Worm (Caenorhabditis elegans) whole organism, late embryonic: ENCODE measurements around the gene D1025.1.

Experiments
- F13H6.1 ChIP-seq: sonication (generic microtip); optimal IDR thresholded peaks from 2 replicates; lab custom pipeline; 2016; ENCODE audit warnings: missing genetic modification characterization, missing compliant biosample characterization
- K02D7.2 ChIP-seq: sonication (generic microtip); optimal IDR thresholded peaks from 2 replicates; lab custom pipeline; 2017; ENCODE audit warnings: mild to moderate bottlenecking, missing genetic modification characterization, missing compliant biosample characterization
- Y22D7AL.16 ChIP-seq: sonication (generic microtip); optimal IDR thresholded peaks from 2 replicates; lab custom pipeline; 2016; ENCODE audit warnings: missing genetic modification characterization, missing compliant biosample characterization
- ama-1 ChIP-seq: fragments of 150-350 bp; optimal IDR thresholded peaks from 2 replicates; lab custom pipeline; 2014
- ceh-14 ChIP-seq: sonication (generic microtip); optimal IDR thresholded peaks from 2 replicates; lab custom pipeline; 2016; ENCODE audit warnings: missing genotype, missing genetic modification characterization, missing compliant biosample characterization
- ceh-18 ChIP-seq: sonication (generic microtip); optimal IDR thresholded peaks from 2 replicates; lab custom pipeline; 2016; ENCODE audit warnings: missing genetic modification characterization, missing compliant biosample characterization
- ceh-2 ChIP-seq: sonication (generic microtip); optimal IDR thresholded peaks from 2 replicates; lab custom pipeline; 2016; ENCODE audit warnings: missing genotype, missing genetic modification characterization, missing compliant biosample characterization
- ceh-22 ChIP-seq: sonication (generic microtip); optimal IDR thresholded peaks from 2 replicates; lab custom pipeline; 2017; ENCODE audit warnings: missing biosample characterization, missing genetic modification characterization
- ceh-24 ChIP-seq: sonication (generic microtip); optimal IDR thresholded peaks from 2 replicates; lab custom pipeline; 2016; ENCODE audit warnings: mild to moderate bottlenecking, missing genetic modification characterization, missing compliant biosample characterization
- ceh-30 ChIP-seq: fragments of 150-350 bp; optimal IDR thresholded peaks from 2 replicates; lab custom pipeline; 2014; ENCODE audit warnings: missing biosample characterization, missing genetic modification characterization
- ceh-31 ChIP-seq: sonication (generic microtip); optimal IDR thresholded peaks from 2 replicates; lab custom pipeline; 2016; ENCODE audit warnings: missing genetic modification characterization, missing compliant biosample characterization
- ceh-6 ChIP-seq: fragments of 200-800 bp; sonication (Bioruptor generic); optimal IDR thresholded peaks from 2 replicates; lab custom pipeline; 2018; ENCODE audit warnings: mild to moderate bottlenecking, missing genetic modification characterization, missing compliant biosample characterization
- che-1 ChIP-seq: sonication (generic microtip); optimal IDR thresholded peaks from 2 replicates; lab custom pipeline; 2016; ENCODE audit warnings: mild to moderate bottlenecking, missing genetic modification characterization, missing compliant biosample characterization
- dve-1 ChIP-seq: sonication (generic microtip); optimal IDR thresholded peaks from 2 replicates; lab custom pipeline; 2017; ENCODE audit warnings: antibody characterized with exemption, mild to moderate bottlenecking, missing genetic modification characterization, missing compliant biosample characterization
- elt-2 ChIP-seq: sonication (generic microtip); optimal IDR thresholded peaks from 2 replicates; lab custom pipeline; 2016; ENCODE audit warnings: missing genetic modification reagents, missing genetic modification characterization, missing compliant biosample characterization
- ets-4 ChIP-seq: sonication (generic microtip); optimal IDR thresholded peaks from 2 replicates; lab custom pipeline; 2016; ENCODE audit warnings: missing genetic modification characterization, missing compliant biosample characterization
- eyg-1 ChIP-seq: sonication (generic microtip); optimal IDR thresholded peaks from 2 replicates; lab custom pipeline; 2016; ENCODE audit warnings: missing genotype, missing genetic modification characterization, missing compliant biosample characterization
- fkh-10 ChIP-seq: fragments of 150-350 bp; optimal IDR thresholded peaks from 2 replicates; lab custom pipeline; 2014; ENCODE audit warnings: missing biosample characterization, missing genetic modification reagents, missing genetic modification characterization
- fkh-6 ChIP-seq: sonication (generic microtip); optimal IDR thresholded peaks from 2 replicates; lab custom pipeline; 2016; ENCODE audit warnings: missing genetic modification characterization, missing compliant biosample characterization
- gmeb-2 ChIP-seq: sonication (generic microtip); optimal IDR thresholded peaks from 2 replicates; lab custom pipeline; 2016; ENCODE audit warnings: missing genetic modification characterization, inconsistent platforms, missing compliant biosample characterization
- hlh-13 ChIP-seq: fragments of 200-800 bp; sonication (Bioruptor generic); optimal IDR thresholded peaks from 2 replicates; lab custom pipeline; 2018; ENCODE audit warnings: mild to moderate bottlenecking, missing genetic modification characterization, missing compliant biosample characterization
- hlh-15 ChIP-seq: sonication (generic microtip); optimal IDR thresholded peaks from 2 replicates; lab custom pipeline; 2016; ENCODE audit warnings: missing genetic modification characterization, missing compliant biosample characterization
- hlh-30 ChIP-seq: sonication (generic microtip); optimal IDR thresholded peaks from 2 replicates; lab custom pipeline; 2017; ENCODE audit warnings: antibody characterized with exemption, missing genetic modification characterization, missing compliant biosample characterization; ENCODE audit not compliant: insufficient read depth
- hlh-8 ChIP-seq: sonication (generic microtip); optimal IDR thresholded peaks from 2 replicates; lab custom pipeline; 2016; ENCODE audit warnings: missing genotype, missing genetic modification characterization, missing compliant biosample characterization
- madf-2 ChIP-seq: sonication (generic microtip); optimal IDR thresholded peaks from 2 replicates; lab custom pipeline; 2017; ENCODE audit warnings: missing genetic modification characterization, missing compliant biosample characterization
- nhr-11 ChIP-seq: fragments of 150-350 bp; optimal IDR thresholded peaks from 2 replicates; lab custom pipeline; 2014; ENCODE audit warnings: missing biosample characterization, missing genetic modification characterization
- nhr-232 ChIP-seq: sonication (generic microtip); optimal IDR thresholded peaks from 2 replicates; lab custom pipeline; 2016; ENCODE audit warnings: missing genetic modification characterization, missing compliant biosample characterization
- npax-4 ChIP-seq: sonication (generic microtip); optimal IDR thresholded peaks from 2 replicates; lab custom pipeline; 2016; ENCODE audit warnings: missing genetic modification characterization, missing compliant biosample characterization
- odd-2 ChIP-seq: sonication (generic microtip); optimal IDR thresholded peaks from 2 replicates; lab custom pipeline; 2017; ENCODE audit warnings: antibody characterized with exemption, mild to moderate bottlenecking, missing genetic modification characterization, missing compliant biosample characterization
- pag-3 ChIP-seq: sonication (generic microtip); optimal IDR thresholded peaks from 2 replicates; lab custom pipeline; 2016; ENCODE audit warnings: missing compliant biosample characterization, missing genetic modification characterization, borderline replicate concordance
- pat-9 ChIP-seq: fragments of 200-800 bp; sonication (Bioruptor generic); optimal IDR thresholded peaks from 2 replicates; lab custom pipeline; 2018; ENCODE audit warnings: mild to moderate bottlenecking, missing genetic modification characterization, moderate library complexity, missing compliant biosample characterization
- pha-2 ChIP-seq: sonication (generic microtip); optimal IDR thresholded peaks from 2 replicates; lab custom pipeline; 2017; ENCODE audit warnings: mild to moderate bottlenecking, missing genetic modification characterization, missing compliant biosample characterization
- pha-4 ChIP-seq: fragments of 150-350 bp; optimal IDR thresholded peaks from 2 replicates; lab custom pipeline; 2018; ENCODE audit warnings: missing biosample characterization, missing genetic modification reagents, missing genetic modification characterization
- pqm-1 ChIP-seq: sonication (generic microtip); optimal IDR thresholded peaks from 2 replicates; lab custom pipeline; 2016; ENCODE audit warnings: missing genetic modification characterization, missing compliant biosample characterization
- pros-1 ChIP-seq: fragments of 150-350 bp; optimal IDR thresholded peaks from 2 replicates; lab custom pipeline; 2014; ENCODE audit warnings: missing biosample characterization, missing genetic modification reagents, missing genetic modification characterization
- ref-2 ChIP-seq: sonication (generic microtip); optimal IDR thresholded peaks from 2 replicates; lab custom pipeline; 2016; ENCODE audit warnings: missing genetic modification characterization, missing compliant biosample characterization
- rnt-1 ChIP-seq: sonication (generic microtip); optimal IDR thresholded peaks from 2 replicates; lab custom pipeline; 2016; ENCODE audit warnings: missing genetic modification characterization, missing compliant biosample characterization
- sdc-2 ChIP-seq: sonication (generic microtip); optimal IDR thresholded peaks from 2 replicates; lab custom pipeline; 2016; ENCODE audit warnings: missing genotype, missing genetic modification characterization, missing compliant biosample characterization
- sox-2 ChIP-seq: fragments of 200-800 bp; sonication (Bioruptor generic); IDR thresholded peaks from 2 replicates; pipeline ENCODE4 v1.3.6; 2022; ENCODE audit warnings: missing genetic modification reagents, missing genetic modification characterization, missing compliant biosample characterization
- sox-4 ChIP-seq: sonication (generic microtip); optimal IDR thresholded peaks from 2 replicates; lab custom pipeline; 2017; ENCODE audit warnings: mild to moderate bottlenecking, missing genetic modification characterization, inconsistent platforms, missing compliant biosample characterization
- syd-9 ChIP-seq: sonication (generic microtip); optimal IDR thresholded peaks from 2 replicates; lab custom pipeline; 2016; ENCODE audit warnings: mild to moderate bottlenecking, missing genetic modification characterization, moderate library complexity, missing compliant biosample characterization
- tbx-2 ChIP-seq: sonication (generic microtip); optimal IDR thresholded peaks from 2 replicates; lab custom pipeline; 2016; ENCODE audit warnings: missing genetic modification characterization, missing compliant biosample characterization
- ttx-3 ChIP-seq: sonication (generic microtip); optimal IDR thresholded peaks from 2 replicates; lab custom pipeline; 2016; ENCODE audit warnings: missing genetic modification reagents, missing genetic modification characterization, missing compliant biosample characterization
- unc-3 ChIP-seq, 2 experiments: fragments of 200-800 bp in 1 of 2; sonication (Bioruptor generic) in 1 of 2; sonication (generic microtip) in 1 of 2; conservative IDR thresholded peaks in 1 of 2; optimal IDR thresholded peaks in 1 of 2; 2 replicates each; pipeline versions ENCODE4 v1.3.6 to Lab custom; 2016 to 2022; ENCODE audit warnings: missing compliant biosample characterization in 2 of 2, missing genetic modification characterization in 2 of 2, missing genetic modification reagents in 1 of 2
- unc-55 ChIP-seq: sonication (generic microtip); optimal IDR thresholded peaks from 2 replicates; lab custom pipeline; 2017; ENCODE audit warnings: missing biosample characterization, missing genetic modification reagents, missing genetic modification characterization
- unc-86 ChIP-seq: sonication (generic microtip); optimal IDR thresholded peaks from 2 replicates; lab custom pipeline; 2016; ENCODE audit warnings: missing genetic modification characterization, missing compliant biosample characterization
- zip-5 ChIP-seq: sonication (generic microtip); optimal IDR thresholded peaks from 2 replicates; lab custom pipeline; 2016; ENCODE audit warnings: missing genetic modification characterization, missing compliant biosample characterization

D1025.1 gene

DNA sequence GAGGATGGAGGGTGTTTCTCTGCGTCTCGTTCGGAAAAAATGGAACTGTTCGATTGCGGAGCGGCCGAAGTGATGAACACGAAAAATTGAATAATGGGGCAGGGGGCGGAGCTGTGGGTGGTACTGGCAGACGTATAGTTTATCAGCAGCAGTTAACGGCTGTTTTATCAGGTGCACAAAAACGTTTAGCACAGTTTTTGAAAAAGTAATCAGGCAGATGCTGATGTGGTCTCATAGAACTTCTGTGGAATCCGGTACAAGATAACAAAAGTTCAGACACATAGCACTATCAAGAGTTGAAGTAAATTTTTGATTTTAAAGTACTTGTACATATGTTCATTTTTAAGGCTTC is 16.0 kb upstream of the D1025.1 start:
- TF ChIP-seq ref-2 (peak; percentile 33), ttx-3 (tag; lab: Kevin White, UChicago) (no peak), sox-2 (GFP tag; lab: Robert Waterston, UW) (no peak), unc-86 (tag; lab: Kevin White, UChicago) (no peak), elt-2 (peak; percentile 68)

ce11 chrX:14505578-14506353 is 14.8 kb upstream of the D1025.1 start:
- TF ChIP-seq ref-2 (peak; percentile 34), zip-5 (no peak), ceh-18 (tag; lab: Kevin White, UChicago) (peak; percentile 53), pha-2 (tag; lab: Kevin White, UChicago) (no peak), fkh-6 (tag; lab: Kevin White, UChicago) (no peak), ceh-2 (tag; lab: Kevin White, UChicago) (peak; percentile 8), pqm-1 (tag; lab: Kevin White, UChicago) (peak; percentile 14), nhr-11 (tag; lab: Kevin White, UChicago) (no peak), K02D7.2 (tag; lab: Kevin White, UChicago) (no peak), hlh-30 (tag; lab: Kevin White, UChicago) (no peak), ceh-14 (tag; lab: Kevin White, UChicago) (no peak), ceh-24 (tag; lab: Kevin White, UChicago) (no peak), rnt-1 (tag; lab: Kevin White, UChicago) (no peak), hlh-15 (tag; lab: Kevin White, UChicago) (no peak), che-1 (tag; lab: Kevin White, UChicago) (no peak), ceh-22 (no peak), fkh-10 (GFP tag; lab: Kevin White, UChicago) (no peak), dve-1 (peak; percentile 25), madf-2 (no peak), tbx-2 (tag; lab: Kevin White, UChicago) (peak; percentile 14), ets-4 (no peak), Y22D7AL.16 (tag; lab: Kevin White, UChicago) (no peak), ama-1 (lab: Kevin White, UChicago) (no peak), F13H6.1 (no peak), sdc-2 (tag; lab: Kevin White, UChicago) (peak; percentile 52), hlh-13 (GFP tag; lab: Kevin White, UChicago) (no peak), odd-2 (tag; lab: Kevin White, UChicago) (no peak), unc-3 (GFP tag; conservative IDR thresholded peaks at IDR 0.05; lab: Robert Waterston, UW) (no peak), unc-3 (tag; optimal IDR thresholded peaks at IDR 0.05; lab: Kevin White, UChicago) (no peak), hlh-8 (tag; lab: Kevin White, UChicago) (no peak), pros-1 (no peak), npax-4 (tag; lab: Kevin White, UChicago) (no peak), elt-2 (peak; percentile 72), ceh-31 (tag; lab: Kevin White, UChicago) (no peak), nhr-232 (tag; lab: Kevin White, UChicago) (no peak), ttx-3 (tag; lab: Kevin White, UChicago) (no peak), pat-9 (no peak), pha-4 (tag; lab: Kevin White, UChicago) (no peak), syd-9 (tag; lab: Kevin White, UChicago) (no peak)

DNA sequence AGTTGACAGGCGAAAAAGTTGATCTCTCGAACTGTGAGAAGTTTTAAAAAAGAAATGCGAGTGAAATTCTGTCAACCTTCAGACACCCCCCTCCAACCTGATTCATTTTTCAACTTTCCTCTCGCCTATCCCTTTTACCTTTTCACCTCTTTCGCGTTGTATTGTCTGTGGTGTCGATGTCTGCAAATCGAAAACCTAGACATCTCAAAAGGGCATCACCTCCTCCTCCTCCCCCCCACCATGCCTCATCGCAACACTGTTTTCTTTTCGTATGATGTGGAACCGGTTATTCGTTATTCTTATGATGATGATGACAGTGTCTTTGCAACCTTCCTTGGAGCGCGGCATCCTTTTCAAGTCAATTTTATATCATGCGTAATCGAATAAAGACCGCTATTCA is 12.6 kb upstream of the D1025.1 start:
- TF ChIP-seq unc-86 (tag; lab: Kevin White, UChicago) = no peak
- TF ChIP-seq zip-5 = no peak
- no peak for TF ChIP-seq syd-9 (tag; lab: Kevin White, UChicago)
- TF ChIP-seq ref-2 = no peak
- no peak for TF ChIP-seq pag-3 (tag; lab: Kevin White, UChicago)
- TF ChIP-seq F13H6.1 = no peak
- TF ChIP-seq gmeb-2 (tag; lab: Kevin White, UChicago) = no peak
- no peak for TF ChIP-seq sox-4
- no peak for TF ChIP-seq ceh-6 (GFP tag; lab: Kevin White, UChicago)
- no peak for TF ChIP-seq ceh-30 (tag; lab: Kevin White, UChicago)
- no peak for TF ChIP-seq eyg-1
- no peak for TF ChIP-seq pha-2 (tag; lab: Kevin White, UChicago)
- TF ChIP-seq unc-55 (GFP tag; lab: Kevin White, UChicago) = no peak
